Fruit fly (Drosophila melanogaster): ENCODE data around the gene mgl.

The mgl gene

DNA sequence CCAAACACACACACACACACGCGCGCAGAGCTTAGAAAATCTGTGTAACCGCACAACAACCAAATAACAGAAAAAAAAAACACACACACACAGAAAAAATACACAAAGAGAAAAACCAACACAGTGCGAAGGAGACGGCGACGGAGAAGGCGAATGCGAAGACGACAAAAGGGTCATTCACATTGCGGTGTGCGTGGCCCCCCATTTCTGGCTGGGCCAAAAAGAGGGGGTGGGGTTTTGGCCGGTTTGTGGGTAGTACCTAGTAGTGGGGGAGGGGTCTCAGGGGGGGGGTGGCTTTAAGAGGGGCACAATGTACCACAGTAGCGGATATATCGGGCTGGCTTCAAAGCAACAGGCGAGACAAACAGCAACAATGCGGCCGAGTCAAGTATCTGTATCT is 16.3 kb downstream of the mgl start:
- no peak for TF ChIP-seq noc (tag; optimal IDR thresholded peaks at IDR 0.05)

DNA sequence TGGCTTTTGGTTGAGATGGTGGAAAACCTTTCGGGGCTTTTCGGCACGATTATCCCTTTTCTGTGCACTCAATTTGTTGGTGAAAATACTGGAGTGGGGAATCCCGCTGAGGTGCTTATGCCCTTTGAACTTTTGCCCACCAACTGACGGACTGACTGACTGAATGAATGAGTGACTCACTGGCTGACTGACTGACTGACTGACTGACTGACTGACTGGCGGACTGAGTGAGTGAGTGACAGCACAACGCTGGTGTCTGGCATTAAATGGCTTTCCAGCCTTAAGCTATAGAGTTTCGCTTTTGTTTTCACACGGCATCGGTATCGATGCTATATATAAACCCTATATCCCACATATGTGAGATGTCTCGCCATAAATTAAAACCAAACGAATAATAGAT is 21.2 kb downstream of the mgl start:
- TF ChIP-seq noc (tag; optimal IDR thresholded peaks at IDR 0.05): no peak

DNA sequence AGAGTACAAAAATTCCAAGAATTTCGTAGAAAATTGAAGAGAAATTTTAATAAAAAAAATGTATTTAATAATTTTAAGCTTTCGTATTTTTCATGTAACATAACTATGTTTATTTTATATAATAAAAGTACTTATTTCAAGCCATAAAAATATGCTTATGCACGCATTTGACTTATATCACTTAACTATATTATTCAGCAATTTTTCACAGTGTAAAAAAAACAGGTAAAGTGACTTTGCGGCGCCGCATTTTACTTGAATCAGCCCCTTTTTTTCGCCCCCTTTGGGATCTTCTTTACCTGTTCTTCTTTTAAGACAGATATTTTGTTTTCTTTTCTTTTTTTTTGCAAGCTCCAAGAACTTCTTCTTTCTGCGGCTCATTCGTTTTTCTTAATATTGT is 23.0 kb downstream of the mgl start:
- TF ChIP-seq noc (tag; optimal IDR thresholded peaks at IDR 0.05): no peak

DNA sequence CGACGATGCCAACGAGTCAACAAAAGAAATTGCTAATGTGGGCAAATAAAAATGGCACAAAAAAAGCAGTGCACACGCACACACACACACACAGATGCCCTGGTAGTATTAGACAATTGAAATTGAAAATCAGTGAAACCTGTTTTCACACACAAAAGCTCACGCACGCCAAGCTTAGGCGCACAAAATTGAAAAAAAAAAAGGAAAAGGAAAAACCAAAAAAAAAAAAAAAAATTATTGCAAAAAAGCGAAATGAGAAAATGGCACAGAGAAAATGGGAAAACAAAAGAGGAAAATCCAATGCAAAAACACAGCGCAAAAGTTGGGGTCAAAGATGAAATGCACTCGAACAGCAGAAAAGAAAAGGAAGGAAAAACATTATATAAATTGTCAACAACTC is 25.8 kb downstream of the mgl start:
- no peak for TF ChIP-seq noc (tag; optimal IDR thresholded peaks at IDR 0.05)

DNA sequence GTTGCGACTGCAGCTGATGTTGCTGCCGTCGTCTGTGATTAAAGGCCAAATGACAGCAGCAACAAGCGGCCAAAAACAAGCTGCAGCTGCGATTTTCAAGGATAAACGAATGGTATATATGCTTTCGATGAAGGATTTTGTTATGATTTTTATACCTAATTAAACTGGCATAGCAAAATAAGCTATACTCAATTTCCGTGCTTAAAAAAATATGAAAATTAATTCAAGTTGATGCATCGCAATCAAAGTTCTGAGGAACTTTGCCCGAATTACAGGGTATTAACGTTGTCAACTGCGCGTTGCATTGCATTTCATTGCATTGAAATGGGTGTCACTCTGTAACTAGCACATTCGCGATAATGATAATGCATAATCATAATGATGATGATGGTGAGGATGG is 31.6 kb downstream of the mgl start:
- no peak for TF ChIP-seq noc (tag; optimal IDR thresholded peaks at IDR 0.05)

DNA sequence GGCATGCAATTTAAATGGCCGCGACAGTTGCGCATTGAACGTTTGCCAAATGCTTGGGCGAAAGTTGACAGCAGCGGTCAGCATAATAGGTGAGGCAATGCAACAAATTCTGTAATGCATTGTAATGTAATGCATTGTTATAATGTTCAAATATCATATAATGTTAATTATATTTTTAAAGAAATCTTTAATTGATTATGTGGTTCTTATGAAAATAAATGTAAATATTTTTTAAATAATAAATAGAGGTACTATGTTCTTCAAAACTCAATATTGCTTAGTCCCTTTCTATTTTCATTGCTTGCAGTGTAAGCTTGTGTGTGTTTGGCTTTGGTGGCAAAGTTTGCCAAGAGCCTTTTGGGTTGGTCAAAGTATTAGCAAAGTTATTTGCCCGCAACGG is 32.3 kb downstream of the mgl start:
- no peak for TF ChIP-seq noc (tag; optimal IDR thresholded peaks at IDR 0.05)

DNA sequence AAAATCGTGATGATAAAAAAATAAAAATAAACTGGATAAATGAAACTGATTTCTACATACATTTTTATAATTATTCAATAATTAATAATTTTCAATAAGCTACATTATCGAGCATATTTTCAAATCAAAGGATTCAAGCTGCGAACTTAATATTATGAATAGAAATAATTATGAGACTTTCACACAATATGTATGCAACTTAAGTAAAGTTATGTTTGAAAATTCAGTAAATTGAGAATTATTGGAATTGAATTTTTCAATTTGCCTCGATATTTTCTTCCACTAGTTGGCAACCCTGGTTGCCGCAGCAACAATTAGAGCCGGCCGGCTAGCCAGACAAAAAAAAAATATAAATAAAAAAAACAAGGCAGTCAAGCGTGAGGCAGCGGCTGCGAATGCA is 32.9 kb downstream of the mgl start:
- TF ChIP-seq noc (tag; optimal IDR thresholded peaks at IDR 0.05): no peak

DNA sequence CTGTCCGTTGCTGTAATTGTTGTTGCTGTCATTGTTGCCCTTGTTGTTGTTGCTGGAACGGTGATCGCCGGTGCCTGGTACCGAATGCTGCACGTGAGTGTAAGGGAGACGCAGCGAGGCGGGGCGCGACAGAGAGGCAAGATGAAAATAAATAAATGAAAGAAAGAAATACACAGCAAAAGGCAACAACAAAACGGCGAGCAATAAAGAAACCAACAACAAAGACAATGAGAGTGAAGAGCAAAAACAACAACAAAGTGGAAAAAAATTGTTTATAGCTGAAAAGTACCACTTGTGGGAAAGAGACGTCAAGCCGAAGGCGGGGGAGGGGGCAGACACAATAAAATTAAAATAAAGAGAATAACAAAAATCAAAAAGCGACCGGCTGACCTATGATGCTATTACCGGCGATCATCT is 33.3 kb downstream of the mgl start:
- TF ChIP-seq noc (tag; optimal IDR thresholded peaks at IDR 0.05): no peak

DNA sequence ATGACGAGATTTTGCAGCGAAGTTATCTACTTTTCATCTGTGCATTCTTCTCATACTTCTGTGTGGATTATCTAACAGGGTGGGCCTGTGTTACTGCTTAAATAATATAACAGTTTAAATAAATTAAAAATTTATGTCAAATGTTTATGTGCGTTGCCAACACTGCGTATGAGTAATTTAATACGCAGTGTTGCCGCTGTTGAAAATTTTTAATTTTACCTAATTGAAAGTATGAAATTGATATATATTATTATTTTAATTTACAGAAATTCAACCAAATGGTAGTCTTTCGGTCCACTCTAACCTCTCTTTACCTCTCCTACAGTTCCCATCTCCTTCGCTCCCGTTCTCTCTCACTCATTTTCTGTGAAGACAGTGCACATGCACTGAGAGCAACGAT is 33.8 kb downstream of the mgl start:
- no peak for TF ChIP-seq noc (tag; optimal IDR thresholded peaks at IDR 0.05)

DNA sequence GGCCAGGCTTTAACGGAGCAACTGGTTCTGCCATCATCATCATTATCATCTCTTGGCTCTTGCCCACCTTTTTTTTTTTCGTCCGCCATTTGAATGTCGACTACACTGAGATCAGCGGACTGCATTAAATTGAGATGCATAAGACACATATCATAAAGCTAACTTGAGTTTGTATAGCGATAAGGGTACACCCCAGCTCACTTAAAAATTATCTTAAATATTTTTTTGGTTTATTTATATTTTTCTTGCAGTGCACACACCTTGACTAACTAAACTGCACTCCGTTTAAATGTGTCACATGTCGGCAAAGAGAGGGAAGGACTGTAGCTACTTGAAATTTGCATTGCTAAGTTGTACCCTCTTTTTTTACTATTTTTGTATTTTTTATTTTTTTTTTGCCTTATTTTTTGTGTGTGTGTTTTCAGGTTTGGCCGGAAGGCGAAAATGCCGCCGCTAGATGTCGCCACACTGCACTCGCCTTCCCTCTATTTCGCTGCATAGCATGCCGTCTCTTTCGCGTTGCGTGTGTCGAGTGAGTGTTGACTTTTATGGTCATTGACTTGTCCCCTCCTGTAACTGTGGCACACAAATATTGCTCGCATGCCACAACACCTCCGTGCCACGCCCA is 39.2 kb downstream of the mgl start:
- no peak for TF ChIP-seq noc (tag; optimal IDR thresholded peaks at IDR 0.05)

DNA sequence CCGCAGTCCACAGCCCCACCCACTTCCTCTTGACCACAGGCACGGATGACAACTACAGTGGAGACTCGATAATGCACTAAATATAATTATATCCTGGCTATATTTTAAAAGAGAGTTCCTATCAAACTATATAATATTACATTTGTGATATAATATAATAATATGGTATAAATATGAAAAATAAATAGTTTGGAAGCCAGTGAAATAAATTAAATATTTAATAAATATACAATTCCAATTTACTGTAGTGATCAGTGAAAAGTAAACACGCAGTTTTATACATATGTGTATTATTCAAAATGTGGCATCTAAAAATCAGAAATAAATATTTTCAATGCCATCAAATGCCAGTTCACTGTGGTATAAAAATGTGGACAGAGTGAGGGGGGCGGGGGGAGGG is 43.5 kb downstream of the mgl start:
- TF ChIP-seq noc (tag; optimal IDR thresholded peaks at IDR 0.05): no peak

DNA sequence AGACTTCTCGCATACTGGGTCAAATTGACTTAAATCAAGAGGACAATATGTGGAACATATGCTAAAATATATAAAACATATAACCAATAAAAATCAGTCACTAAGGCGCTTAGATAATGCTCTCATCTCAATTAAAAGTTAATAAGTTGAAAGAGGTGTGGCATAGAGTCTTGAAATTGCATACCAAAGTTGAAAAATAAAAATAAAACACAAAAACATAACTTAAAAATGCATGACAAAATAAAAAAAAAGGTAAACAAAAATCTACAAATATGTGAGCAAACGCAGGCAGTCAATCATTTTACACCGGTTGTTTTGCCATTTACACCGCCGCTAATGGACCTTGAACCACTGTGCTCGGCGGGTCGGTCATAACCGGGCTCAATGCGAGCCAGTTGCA is 53.8 kb downstream of the mgl start, which contains the start of gene CG44815:
Gene CG44815 (minus strand): TSS at position 51 of the 400 bp plus-strand sequence.
- no peak for TF ChIP-seq noc (tag; optimal IDR thresholded peaks at IDR 0.05)

DNA sequence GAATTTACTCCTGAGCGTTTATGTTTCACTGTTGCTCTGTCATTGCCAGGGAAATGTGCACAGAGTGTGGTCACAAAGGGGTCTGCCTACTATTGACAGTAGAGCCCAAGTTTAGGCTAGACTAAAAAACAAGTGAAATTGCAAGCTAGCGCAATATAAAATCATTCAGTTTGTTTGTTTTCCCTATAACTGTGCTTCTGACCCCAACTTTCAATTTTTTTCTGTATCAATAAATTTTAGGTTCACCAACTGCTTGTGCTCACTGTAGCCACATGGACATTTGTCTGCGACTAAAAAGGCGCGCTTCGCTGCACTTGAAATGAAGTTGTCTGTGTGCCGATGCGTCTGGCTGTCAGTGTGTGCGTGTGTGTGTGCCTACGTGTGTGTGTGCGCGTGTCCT is 59.4 kb downstream of the mgl start:
- no peak for TF ChIP-seq noc (tag; optimal IDR thresholded peaks at IDR 0.05)

DNA sequence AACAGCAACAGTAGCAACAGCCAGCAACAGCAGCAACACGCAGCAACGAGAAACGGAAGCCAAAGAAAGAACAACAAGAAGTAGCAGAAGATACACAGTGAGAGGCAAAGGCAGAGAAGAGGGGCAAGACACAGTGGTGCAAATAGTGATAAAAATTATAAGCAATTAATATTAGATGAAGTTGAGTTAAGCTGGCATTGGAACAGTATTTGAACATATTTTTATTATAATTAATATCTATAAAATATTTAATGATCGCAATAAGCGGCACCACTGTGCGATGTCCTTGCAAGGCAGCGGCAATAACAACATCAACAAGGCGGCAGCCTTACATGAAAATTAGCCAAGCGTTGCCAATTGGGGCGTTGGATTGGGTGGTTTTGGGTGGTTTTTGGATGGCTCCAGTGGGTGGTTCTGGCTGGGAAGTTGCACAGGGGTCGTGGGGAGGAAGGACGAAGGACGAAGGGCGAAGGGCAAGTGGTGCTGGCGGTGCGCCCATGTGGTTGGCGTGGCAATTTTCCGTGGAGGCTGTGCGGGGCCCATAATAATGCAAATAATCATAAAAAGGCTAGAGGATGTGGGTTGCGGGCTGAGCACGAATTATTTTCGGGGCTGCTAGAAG is 68.4 kb downstream of the mgl start:
- TF ChIP-seq noc (tag; optimal IDR thresholded peaks at IDR 0.05): no peak

DNA sequence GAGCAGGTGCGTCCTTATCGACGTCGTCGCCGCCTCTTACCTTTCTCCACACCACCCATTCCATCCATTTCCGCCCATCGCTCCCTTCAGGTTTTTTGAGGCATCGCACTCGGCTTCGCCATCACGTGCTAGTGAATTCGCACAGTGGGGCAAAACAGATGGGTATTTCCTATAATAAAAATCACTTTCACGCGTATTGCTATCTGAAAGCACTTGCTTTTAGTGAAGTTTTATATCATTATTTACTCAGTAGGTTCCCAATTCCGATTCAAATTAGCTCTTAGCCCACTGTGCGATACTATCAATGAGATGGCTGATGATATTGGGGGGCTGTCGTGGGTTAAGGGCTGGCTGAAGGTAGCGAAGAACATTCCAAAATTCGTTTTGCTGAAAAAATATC is 83.9 kb downstream of the mgl start:
- no peak for TF ChIP-seq noc (tag; optimal IDR thresholded peaks at IDR 0.05)

DNA sequence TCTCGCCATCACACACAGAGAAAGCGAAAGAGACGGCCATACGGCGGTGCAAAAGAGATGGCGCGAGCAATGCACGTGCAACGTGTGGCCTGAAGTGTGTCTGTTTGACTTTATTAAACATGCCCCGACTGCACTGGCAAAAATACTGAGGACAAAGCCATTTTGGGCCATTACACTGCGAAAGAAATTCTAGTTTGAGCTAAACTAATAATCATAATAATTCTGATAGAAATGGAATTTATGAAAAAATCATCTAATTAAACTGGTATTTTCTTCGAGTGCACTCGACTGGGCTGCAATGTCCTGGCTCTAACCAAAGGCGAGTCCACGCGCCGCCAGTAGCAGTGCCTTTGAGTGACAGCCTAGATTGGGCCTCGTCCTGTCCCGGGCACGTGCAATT is 98.9 kb downstream of the mgl start:
- no peak for TF ChIP-seq noc (tag; optimal IDR thresholded peaks at IDR 0.05)

DNA sequence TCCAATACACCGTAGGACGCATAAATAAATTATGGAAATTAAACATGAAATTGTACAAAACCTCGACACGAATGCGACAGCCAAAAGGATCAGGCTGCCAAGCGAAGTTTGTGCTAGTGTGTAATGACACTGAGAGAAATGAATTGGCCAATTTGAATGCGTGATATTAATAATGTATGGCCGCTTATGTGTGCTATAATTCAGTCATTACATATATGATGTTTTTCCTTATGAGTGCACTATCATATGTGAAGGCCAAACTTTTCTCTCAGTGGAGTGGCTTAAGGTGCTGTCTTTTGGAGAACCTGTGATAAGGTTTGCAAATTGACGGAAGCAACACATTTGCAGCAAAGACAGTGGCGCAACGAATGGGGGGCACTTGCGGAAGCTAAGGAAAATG is 100.1 kb downstream of the mgl start:
- no peak for TF ChIP-seq noc (tag; optimal IDR thresholded peaks at IDR 0.05)

DNA sequence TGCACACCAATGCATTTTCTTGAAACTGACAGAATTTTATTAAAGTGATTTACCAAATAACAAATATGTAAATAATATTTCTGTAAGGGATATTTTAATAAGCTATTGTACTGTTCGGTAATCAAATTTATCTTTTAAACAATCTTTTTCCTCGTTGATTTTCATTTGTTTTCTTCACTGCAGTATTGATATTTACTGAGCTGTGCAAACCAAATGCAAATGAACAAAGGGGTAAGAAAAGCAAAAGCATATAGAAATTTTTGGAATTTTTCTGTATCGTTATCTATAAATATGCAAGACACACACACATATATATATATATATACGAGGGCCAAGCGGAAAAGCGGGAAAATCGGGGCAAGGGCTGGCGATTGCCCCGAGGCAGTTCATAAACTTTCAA is 105.0 kb downstream of the mgl start:
- TF ChIP-seq noc (tag; optimal IDR thresholded peaks at IDR 0.05): no peak
